Worm (Caenorhabditis elegans): ENCODE results near the gene C50D2.7.

Gene C50D2.7

DNA sequence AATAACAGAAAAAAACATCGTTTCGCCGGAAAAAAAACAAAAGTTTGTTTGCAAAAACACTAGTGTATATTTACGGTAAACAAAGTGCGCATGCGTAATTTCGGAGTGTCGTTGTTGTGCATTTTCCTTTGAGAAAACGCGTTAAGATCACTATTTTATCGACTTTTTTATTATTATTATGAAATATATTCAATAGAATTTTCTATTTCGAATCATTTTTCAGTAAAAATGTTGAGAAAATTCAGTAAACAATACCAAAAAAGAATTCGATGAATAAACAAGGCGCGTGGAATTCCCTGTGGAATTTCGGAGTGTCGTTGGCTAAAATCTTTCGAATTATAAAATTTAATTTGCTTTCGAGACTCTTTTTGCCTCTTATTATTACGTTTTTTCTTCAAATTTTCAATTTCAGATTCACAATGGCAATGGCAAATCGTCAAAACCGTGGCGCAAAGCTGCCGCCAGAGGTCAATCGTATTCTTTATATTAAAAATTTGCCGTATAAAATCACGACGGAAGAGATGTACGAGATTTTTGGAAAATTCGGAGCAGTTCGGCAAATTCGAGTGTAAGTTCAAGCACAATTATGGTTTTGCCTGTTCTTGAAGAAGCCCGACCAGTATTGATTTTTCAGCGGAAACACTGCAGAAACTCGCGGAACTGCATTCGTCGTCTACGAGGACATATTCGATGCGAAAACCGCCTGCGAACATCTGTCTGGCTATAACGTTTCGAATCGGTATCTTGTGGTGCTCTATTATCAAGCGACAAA lies 3.1 kb upstream of the C50D2.7 start, which contains the start of the genes luc-7L3 and sftb-6:
TSS of gene luc-7L3 (minus strand) at position 36 of the 772 bp plus-strand sequence.
TSS of gene sftb-6 (plus strand) at position 413 of the 772 bp plus-strand sequence.
- TF ChIP-seq fos-1 (tag; optimal IDR thresholded peaks at IDR 0.05), result no peak
- TF ChIP-seq nhr-11 (tag; optimal IDR thresholded peaks at IDR 0.05), result no peak
- no peak for TF ChIP-seq nhr-77 (tag; optimal IDR thresholded peaks at IDR 0.05)
- TF ChIP-seq nhr-76 (tag; optimal IDR thresholded peaks at IDR 0.05), result no peak
- no peak for TF ChIP-seq nhr-28 (tag; optimal IDR thresholded peaks at IDR 0.05)
- TF ChIP-seq nhr-67 (tag; optimal IDR thresholded peaks at IDR 0.05), result no peak
- no peak for TF ChIP-seq egl-5 (tag; optimal IDR thresholded peaks at IDR 0.05)
- no peak for TF ChIP-seq lsy-12 (tag; optimal IDR thresholded peaks at IDR 0.05)
- TF ChIP-seq ceh-9 (tag; optimal IDR thresholded peaks at IDR 0.05), result no peak
- TF ChIP-seq jun-1 (tag; optimal IDR thresholded peaks at IDR 0.05), result no peak
- TF ChIP-seq nhr-12 (tag; optimal IDR thresholded peaks at IDR 0.05), result no peak
- TF ChIP-seq nhr-43 (tag; optimal IDR thresholded peaks at IDR 0.05; ENCODE audit: poor library complexity, severe bottlenecking), result no peak
- TF ChIP-seq R02D3.7 (tag; optimal IDR thresholded peaks at IDR 0.05), result peak; percentile 95
- TF ChIP-seq ceh-28 (tag; optimal IDR thresholded peaks at IDR 0.05), result no peak
- TF ChIP-seq ztf-11 (tag; optimal IDR thresholded peaks at IDR 0.05), result no peak
- no peak for TF ChIP-seq aly-2 (tag; optimal IDR thresholded peaks at IDR 0.05)
- TF ChIP-seq sea-2 (GFP tag; optimal IDR thresholded peaks at IDR 0.05), result no peak
- TF ChIP-seq fkh-10 (GFP tag; optimal IDR thresholded peaks at IDR 0.05), result no peak
- peak; percentile 66 for TF ChIP-seq pha-4 (tag; optimal IDR thresholded peaks at IDR 0.05)
- no peak for TF ChIP-seq mdl-1 (tag; optimal IDR thresholded peaks at IDR 0.05)
- no peak for TF ChIP-seq fkh-2 (tag; optimal IDR thresholded peaks at IDR 0.05)
- no peak for TF ChIP-seq unc-62 (GFP tag; optimal IDR thresholded peaks at IDR 0.05)
- no peak for TF ChIP-seq daf-12 (tag; optimal IDR thresholded peaks at IDR 0.05)
- TF ChIP-seq mml-1 (tag; optimal IDR thresholded peaks at IDR 0.05), result no peak
- no peak for TF ChIP-seq ztf-4 (tag; optimal IDR thresholded peaks at IDR 0.05)
- peak; percentile 43 for TF ChIP-seq nfya-1 (tag; optimal IDR thresholded peaks at IDR 0.05; ENCODE audit: insufficient read depth)
- peak; percentile 28 for TF ChIP-seq snpc-4 (tag; optimal IDR thresholded peaks at IDR 0.05)
- no peak for TF ChIP-seq eor-1 (tag; optimal IDR thresholded peaks at IDR 0.05)
- no peak for TF ChIP-seq pqm-1 (tag; optimal IDR thresholded peaks at IDR 0.05)
- no peak for TF ChIP-seq ceh-82 (tag; optimal IDR thresholded peaks at IDR 0.05)
- TF ChIP-seq nhr-23 (tag; optimal IDR thresholded peaks at IDR 0.05), result peak; percentile 45
- no peak for TF ChIP-seq nhr-237 (tag; optimal IDR thresholded peaks at IDR 0.05)
- TF ChIP-seq tbx-2 (tag; optimal IDR thresholded peaks at IDR 0.05), result no peak
- no peak for TF ChIP-seq elt-1 (tag; optimal IDR thresholded peaks at IDR 0.05)
- TF ChIP-seq hmg-11 (tag; optimal IDR thresholded peaks at IDR 0.05), result peak; percentile 70
- no peak for TF ChIP-seq ZK546.5 (tag; optimal IDR thresholded peaks at IDR 0.05)
- TF ChIP-seq elt-2 (tag; optimal IDR thresholded peaks at IDR 0.05), result peak; percentile 30
- TF ChIP-seq lin-15B (tag; optimal IDR thresholded peaks at IDR 0.05), result peak; percentile 73
- no peak for TF ChIP-seq zag-1 (tag; optimal IDR thresholded peaks at IDR 0.05)
- no peak for TF ChIP-seq ceh-16 (tag; optimal IDR thresholded peaks at IDR 0.05)
- no peak for TF ChIP-seq egl-27 (tag; optimal IDR thresholded peaks at IDR 0.05)
- no peak for TF ChIP-seq nhr-25 (tag; optimal IDR thresholded peaks at IDR 0.05)
- no peak for TF ChIP-seq unc-39 (tag; optimal IDR thresholded peaks at IDR 0.05)
- peak; percentile 37 for TF ChIP-seq skn-1 (tag; optimal IDR thresholded peaks at IDR 0.05)
- TF ChIP-seq lin-39 (tag; optimal IDR thresholded peaks at IDR 0.05), result no peak
- no peak for TF ChIP-seq ama-1 (optimal IDR thresholded peaks at IDR 0.05)
- TF ChIP-seq elt-3 (tag; optimal IDR thresholded peaks at IDR 0.05), result no peak

Measured in whole organism, L3 larva.